Fruit fly (Drosophila melanogaster) whole organism, embryonic: ENCODE results near the gene CG42795.

ENCODE experiments used
- Bdp1 ChIP-seq: fragments of 200-800 bp; sonication (Bioruptor generic); optimal IDR thresholded peaks from 3 replicates; lab custom pipeline; 2016; ENCODE audit warnings: missing biosample characterization, missing genetic modification characterization
- CG10147 ChIP-seq: fragments of 200-800 bp; sonication (Bioruptor generic); optimal IDR thresholded peaks from 2 replicates; lab custom pipeline; 2019; ENCODE audit warnings: missing biosample characterization, mild to moderate bottlenecking, missing genetic modification characterization, moderate library complexity
- CG10431 ChIP-seq: fragments of 200-800 bp; sonication (Bioruptor generic); optimal IDR thresholded peaks from 3 replicates; lab custom pipeline; 2018; ENCODE audit warnings: missing biosample characterization, mild to moderate bottlenecking, missing genetic modification characterization
- CG11456 ChIP-seq: fragments of 200-800 bp; sonication (Bioruptor generic); IDR thresholded peaks from 3 replicates; pipeline ENCODE4 v1.3.6; 2022; ENCODE audit warnings: missing biosample characterization, missing genetic modification characterization
- CG12391 ChIP-seq: fragments of 200-800 bp; sonication (Bioruptor generic); optimal IDR thresholded peaks from 3 replicates; lab custom pipeline; 2018; ENCODE audit warnings: missing biosample characterization, mild to moderate bottlenecking, missing genetic modification characterization, moderate library complexity
- CG16779 ChIP-seq: fragments of 200-800 bp; sonication (Bioruptor generic); IDR thresholded peaks from 2 replicates; pipeline ENCODE4 v1.3.6; 2022; ENCODE audit warnings: missing biosample characterization, missing genetic modification characterization
- CG16815 ChIP-seq: fragments of 200-800 bp; sonication (Bioruptor generic); optimal IDR thresholded peaks from 3 replicates; lab custom pipeline; 2017; ENCODE audit warnings: missing biosample characterization, mild to moderate bottlenecking, missing genetic modification characterization
- CG17568 ChIP-seq: fragments of 200-800 bp; sonication (Bioruptor generic); optimal IDR thresholded peaks from 2 replicates; lab custom pipeline; 2018; ENCODE audit warnings: missing biosample characterization, mild to moderate bottlenecking, missing genetic modification characterization, moderate library complexity
- CG1792 ChIP-seq: fragments of 200-800 bp; sonication (Bioruptor generic); optimal IDR thresholded peaks from 2 replicates; lab custom pipeline; 2016; ENCODE audit warnings: missing biosample characterization, missing genetic modification characterization
- CG31224 ChIP-seq: fragments of 200-800 bp; sonication (Bioruptor generic); IDR thresholded peaks from 2 replicates; pipeline ENCODE4 v1.3.6; 2022; ENCODE audit warnings: missing biosample characterization, missing genetic modification characterization
- CG31365 ChIP-seq: fragments of 200-800 bp; sonication (Bioruptor generic); optimal IDR thresholded peaks from 2 replicates; lab custom pipeline; 2018; ENCODE audit warnings: missing biosample characterization, mild to moderate bottlenecking, missing genetic modification characterization
- CG4617 ChIP-seq: fragments of 200-800 bp; sonication (Bioruptor generic); optimal IDR thresholded peaks from 3 replicates; lab custom pipeline; 2016; ENCODE audit warnings: missing biosample characterization, missing genetic modification characterization, borderline replicate concordance
- CG4854 ChIP-seq: fragments of 200-800 bp; sonication (Bioruptor generic); optimal IDR thresholded peaks from 2 replicates; lab custom pipeline; 2016; ENCODE audit warnings: missing biosample characterization, missing genetic modification characterization, inconsistent platforms
- CG6654 ChIP-seq: fragments of 200-800 bp; sonication (Bioruptor generic); optimal IDR thresholded peaks from 2 replicates; lab custom pipeline; 2017; ENCODE audit warnings: missing biosample characterization, mild to moderate bottlenecking, missing genetic modification characterization
- CG7372 ChIP-seq: fragments of 200-800 bp; sonication (Bioruptor generic); IDR thresholded peaks from 2 replicates; pipeline ENCODE4 v1.3.6; 2022; ENCODE audit warnings: missing biosample characterization, missing genetic modification characterization
- CG7745 ChIP-seq: fragments of 200-800 bp; sonication (Bioruptor generic); optimal IDR thresholded peaks from 2 replicates; lab custom pipeline; 2018; ENCODE audit warnings: missing biosample characterization, mild to moderate bottlenecking, missing genetic modification characterization, moderate library complexity
- CG8089 ChIP-seq: fragments of 200-800 bp; sonication (Bioruptor generic); optimal IDR thresholded peaks from 3 replicates; lab custom pipeline; 2016; ENCODE audit warnings: missing biosample characterization, missing genetic modification characterization
- CG8359 ChIP-seq: fragments of 200-800 bp; sonication (Bioruptor generic); optimal IDR thresholded peaks from 2 replicates; lab custom pipeline; 2017; ENCODE audit warnings: missing biosample characterization, mild to moderate bottlenecking, missing genetic modification characterization, borderline replicate concordance
- CG9609 ChIP-seq: fragments of 200-800 bp; sonication (Bioruptor generic); optimal IDR thresholded peaks from 3 replicates; lab custom pipeline; 2016; ENCODE audit warnings: missing biosample characterization, missing genetic modification characterization
- CHES-1-like ChIP-seq: fragments of 200-800 bp; sonication (Bioruptor generic); optimal IDR thresholded peaks from 2 replicates; lab custom pipeline; 2016; ENCODE audit warnings: missing biosample characterization, missing genetic modification characterization
- CTCF ChIP-seq: fragments of 200-800 bp; sonication (Bioruptor generic); optimal IDR thresholded peaks from 2 replicates; lab custom pipeline; 2017; ENCODE audit warnings: missing biosample characterization, mild to moderate bottlenecking, missing genetic modification characterization, moderate library complexity
- E2f1 ChIP-seq: fragments of 200-800 bp; sonication (Bioruptor generic); IDR thresholded peaks from 2 replicates; pipeline ENCODE4 v1.3.6; 2022; ENCODE audit warnings: missing biosample characterization, missing genetic modification characterization
- HLHmδ ChIP-seq: fragments of 200-800 bp; sonication (Bioruptor generic); optimal IDR thresholded peaks from 2 replicates; lab custom pipeline; 2018; ENCODE audit warnings: missing biosample characterization, mild to moderate bottlenecking, missing genetic modification characterization, moderate library complexity
- Hr3 ChIP-seq: fragments of 200-800 bp; sonication (Bioruptor generic); optimal IDR thresholded peaks from 3 replicates; lab custom pipeline; 2016; ENCODE audit warnings: missing biosample characterization, missing genetic modification characterization
- Hr39 ChIP-seq: fragments of >200 bp; optimal IDR thresholded peaks from 2 replicates; lab custom pipeline; 2017
- MBD-R2 ChIP-seq: fragments of 200-800 bp; sonication (Bioruptor generic); IDR thresholded peaks from 2 replicates; pipeline ENCODE4 v1.3.6; 2022; ENCODE audit warnings: missing biosample characterization, missing genetic modification characterization
- Mrtf ChIP-seq: fragments of 200-800 bp; sonication (Bioruptor generic); IDR thresholded peaks from 3 replicates; pipeline ENCODE4 v1.3.6; 2022; ENCODE audit warnings: missing biosample characterization, missing genetic modification characterization
- Rx ChIP-seq: fragments of 200-800 bp; sonication (Bioruptor generic); IDR thresholded peaks from 2 replicates; pipeline ENCODE4 v1.3.6; 2022; ENCODE audit warnings: missing biosample characterization, missing genetic modification characterization
- Spps ChIP-seq: fragments of 200-800 bp; sonication (Bioruptor generic); optimal IDR thresholded peaks from 2 replicates; lab custom pipeline; 2018; ENCODE audit warnings: missing biosample characterization, mild to moderate bottlenecking, missing genetic modification characterization
- Sry-δ ChIP-seq: fragments of 200-800 bp; sonication (Bioruptor generic); optimal IDR thresholded peaks from 2 replicates; lab custom pipeline; 2016; ENCODE audit warnings: missing biosample characterization, missing genetic modification characterization
- Tbp ChIP-seq: fragments of >200 bp; optimal IDR thresholded peaks from 2 replicates; lab custom pipeline; 2018; ENCODE audit warnings: missing biosample characterization, missing genetic modification characterization
- YL-1 ChIP-seq: fragments of 200-800 bp; sonication (Bioruptor generic); optimal IDR thresholded peaks from 3 replicates; lab custom pipeline; 2017; ENCODE audit warnings: missing biosample characterization, mild to moderate bottlenecking, missing genetic modification characterization
- ab ChIP-seq: fragments of 200-800 bp; sonication (Bioruptor generic); optimal IDR thresholded peaks from 2 replicates; lab custom pipeline; 2016; ENCODE audit warnings: missing biosample characterization, missing genetic modification characterization
- al ChIP-seq: fragments of 200-800 bp; sonication (Bioruptor generic); IDR thresholded peaks from 2 replicates; pipeline ENCODE4 v1.3.6; 2022; ENCODE audit warnings: missing biosample characterization, missing genetic modification characterization
- bigmax ChIP-seq: fragments of 200-800 bp; sonication (Bioruptor generic); optimal IDR thresholded peaks from 2 replicates; lab custom pipeline; 2018; ENCODE audit warnings: missing biosample characterization, mild to moderate bottlenecking, missing genetic modification characterization
- btn ChIP-seq: fragments of 200-800 bp; sonication (Bioruptor generic); optimal IDR thresholded peaks from 2 replicates; lab custom pipeline; 2016; ENCODE audit warnings: missing biosample characterization, missing genetic modification characterization
- caup ChIP-seq: fragments of 200-800 bp; sonication (Bioruptor generic); optimal IDR thresholded peaks from 3 replicates; lab custom pipeline; 2017; ENCODE audit warnings: missing biosample characterization, mild to moderate bottlenecking, missing genetic modification characterization, moderate library complexity; ENCODE audit not compliant: severe bottlenecking
- chinmo ChIP-seq: fragments of 200-800 bp; sonication (Bioruptor generic); IDR thresholded peaks from 4 replicates; pipeline ENCODE4 v1.3.6; 2022; ENCODE audit warnings: missing biosample characterization, missing genetic modification characterization; ENCODE audit not compliant: partially characterized antibody
- ci ChIP-seq: fragments of 200-800 bp; sonication (Bioruptor generic); IDR thresholded peaks from 3 replicates; pipeline ENCODE4 v1.3.6; 2022; ENCODE audit warnings: missing biosample characterization, missing genetic modification characterization
- eve ChIP-seq, 2 experiments: fragments of >200 bp; optimal IDR thresholded peaks; 2 replicates each; lab custom pipeline; 2017; ENCODE audit warnings: missing biosample characterization in 2 of 2, missing genetic modification characterization in 2 of 2
- gem ChIP-seq: fragments of 200-800 bp; sonication (Bioruptor generic); optimal IDR thresholded peaks from 2 replicates; lab custom pipeline; 2019; ENCODE audit warnings: missing biosample characterization, mild to moderate bottlenecking, missing genetic modification characterization, moderate library complexity
- gt ChIP-seq: fragments of 200-800 bp; sonication (Bioruptor generic); IDR thresholded peaks from 2 replicates; pipeline ENCODE4 v1.3.6; 2022; ENCODE audit warnings: missing biosample characterization, missing genetic modification characterization
- ken ChIP-seq: fragments of 200-800 bp; sonication (Bioruptor generic); IDR thresholded peaks from 3 replicates; pipeline ENCODE4 v1.3.6; 2022; ENCODE audit warnings: missing biosample characterization, missing genetic modification characterization
- mirr ChIP-seq: fragments of 200-800 bp; sonication (Bioruptor generic); optimal IDR thresholded peaks from 3 replicates; lab custom pipeline; 2018; ENCODE audit warnings: missing biosample characterization, mild to moderate bottlenecking, missing genetic modification characterization
- mld ChIP-seq: fragments of 200-800 bp; sonication (Bioruptor generic); IDR thresholded peaks from 3 replicates; pipeline ENCODE4 v1.3.6; 2022; ENCODE audit warnings: missing biosample characterization, missing genetic modification characterization; ENCODE audit not compliant: partially characterized antibody
- pfk ChIP-seq: fragments of 200-800 bp; sonication (Bioruptor generic); optimal IDR thresholded peaks from 2 replicates; lab custom pipeline; 2018; ENCODE audit warnings: missing biosample characterization, mild to moderate bottlenecking, missing genetic modification characterization, moderate library complexity
- rib ChIP-seq: fragments of 200-800 bp; sonication (Bioruptor generic); IDR thresholded peaks from 2 replicates; pipeline ENCODE4 v1.3.6; 2022; ENCODE audit warnings: missing biosample characterization, missing genetic modification characterization
- sens-2 ChIP-seq: fragments of 200-800 bp; sonication (Bioruptor generic); IDR thresholded peaks from 2 replicates; pipeline ENCODE4 v1.3.6; 2022; ENCODE audit warnings: missing biosample characterization, missing genetic modification characterization
- shn ChIP-seq: fragments of 200-800 bp; sonication (Bioruptor generic); optimal IDR thresholded peaks from 3 replicates; lab custom pipeline; 2016; ENCODE audit warnings: missing biosample characterization, missing genetic modification characterization
- sisA ChIP-seq: fragments of 200-800 bp; sonication (Bioruptor generic); IDR thresholded peaks from 2 replicates; pipeline ENCODE4 v1.3.6; 2022; ENCODE audit warnings: missing biosample characterization, missing genetic modification characterization
- vvl ChIP-seq: fragments of 200-800 bp; sonication (Bioruptor generic); IDR thresholded peaks from 2 replicates; pipeline ENCODE4 v1.3.6; 2022; ENCODE audit warnings: missing biosample characterization, missing genetic modification characterization

The CG42795 gene

dm6 chr3R:10268865-10269442 is 43.5 kb downstream of the CG42795 start (continued):
- TF ChIP-seq Mrtf (GFP tag; lab: Robert Waterston, UW) (peak; percentile 46; the same call in 1 of the 3 replicates), YL-1 (GFP tag; lab: Kevin White, UChicago) (no peak), Rx (GFP tag; lab: Robert Waterston, UW) (peak; percentile 64; the same call in 1 of the 2 replicates), sisA (GFP tag; lab: Robert Waterston, UW) (peak; percentile 86), gt (GFP tag; lab: Robert Waterston, UW) (0 out of 2 replicates have a peak, but pooled peaks have one; percentile 25), CG9609 (GFP tag; lab: Kevin White, UChicago) (peak; percentile 30), Spps (no peak), CG31224 (GFP tag; lab: Robert Waterston, UW) (peak; percentile 58), CG4854 (GFP tag; lab: Kevin White, UChicago) (peak; percentile 39), Bdp1 (GFP tag; lab: Kevin White, UChicago) (peak; percentile 19), CG17568 (GFP tag; lab: Kevin White, UChicago) (peak; percentile 15), CG7745 (tag; lab: Kevin White, UChicago) (no peak), CG11456 (GFP tag; lab: Robert Waterston, UW) (peak; percentile 80), Tbp (GFP tag; lab: Kevin White, UChicago) (no peak), al (peak; percentile 60), sens-2 (peak; percentile 39), CG16815 (GFP tag; lab: Kevin White, UChicago) (no peak), ab (GFP tag; lab: Kevin White, UChicago) (no peak), Sry-δ (GFP tag; lab: Kevin White, UChicago) (no peak), CG16779 (GFP tag; lab: Robert Waterston, UW) (peak; percentile 68; the same call in 1 of the 2 replicates), Hr39 (lab: Kevin White, UChicago) (no peak), btn (GFP tag; lab: Kevin White, UChicago) (peak; percentile 40), ci (GFP tag; lab: Robert Waterston, UW) (peak; percentile 93), vvl (GFP tag; lab: Robert Waterston, UW) (peak; percentile 90), gem (tag; lab: Kevin White, UChicago) (peak; percentile 79), shn (GFP tag; lab: Kevin White, UChicago) (peak; percentile 28), HLHmδ (no peak), CG1792 (GFP tag; lab: Kevin White, UChicago) (peak; percentile 51), mirr (no peak), E2f1 (peak; percentile 70), caup (peak; percentile 20), CG4617 (GFP tag; lab: Kevin White, UChicago) (no peak), CG7372 (GFP tag; lab: Robert Waterston, UW) (peak; percentile 49; the same call in 1 of the 2 replicates), CG31365 (tag; lab: Kevin White, UChicago) (no peak), CHES-1-like (GFP tag; lab: Kevin White, UChicago) (no peak), pfk (GFP tag; lab: Kevin White, UChicago) (no peak), ken (peak; percentile 84), mld (no peak), rib (GFP tag; lab: Robert Waterston, UW) (no peak), MBD-R2 (peak; percentile 43), Hr3 (GFP tag; lab: Kevin White, UChicago) (peak; percentile 53), CTCF (no peak), CG6654 (peak; percentile 35), CG8089 (GFP tag; lab: Kevin White, UChicago) (peak; percentile 21), CG10431 (no peak), CG12391 (tag; lab: Kevin White, UChicago) (peak; percentile 60), CG8359 (peak; percentile 18), bigmax (no peak), eve (GFP tag; optimal IDR thresholded peaks at IDR 0.05; lab: Kevin White, UChicago) (no peak), CG10147 (GFP tag; lab: Kevin White, UChicago) (peak; percentile 24), chinmo (GFP tag; lab: Robert Waterston, UW) (no peak)
- TF ChIP-seq, all 482 proteins: peak for 279
